Worm (Caenorhabditis elegans): ENCODE measurements around the gene efr-3.

ce11 chrII:6328672-6329071 lies 7.7 kb upstream of the efr-3 start:
- no peak for TF ChIP-seq elt-3 (tag; optimal IDR thresholded peaks at IDR 0.05)
- TF ChIP-seq elt-1 (tag; optimal IDR thresholded peaks at IDR 0.05; ENCODE audit: borderline replicate concordance, insufficient read depth): no peak
- no peak for TF ChIP-seq ham-2 (GFP tag; optimal IDR thresholded peaks at IDR 0.05)
- TF ChIP-seq mls-2 (tag; optimal IDR thresholded peaks at IDR 0.05): no peak
- TF ChIP-seq nhr-76 (tag; optimal IDR thresholded peaks at IDR 0.05): no peak
- no peak for TF ChIP-seq lsy-2 (tag; optimal IDR thresholded peaks at IDR 0.05)
- no peak for TF ChIP-seq nhr-28 (tag; optimal IDR thresholded peaks at IDR 0.05)
- TF ChIP-seq ces-1 (GFP tag; optimal IDR thresholded peaks at IDR 0.05): no peak
- no peak for TF ChIP-seq snpc-4 (tag; optimal IDR thresholded peaks at IDR 0.05)
- TF ChIP-seq ceh-43 (GFP tag; optimal IDR thresholded peaks at IDR 0.05): no peak
- TF ChIP-seq unc-62 (GFP tag; optimal IDR thresholded peaks at IDR 0.05): no peak
- TF ChIP-seq nhr-12 (tag; optimal IDR thresholded peaks at IDR 0.05): no peak
- no peak for TF ChIP-seq ztf-11 (tag; optimal IDR thresholded peaks at IDR 0.05)

Measured in whole organism, mixed stage, embryonic.